Worm (Caenorhabditis elegans) whole organism, L3 larva: ENCODE measurements around the gene srh-223.

Experiments
- ceh-28 ChIP-seq: fragments of 150-350 bp; optimal IDR thresholded peaks from 2 replicates; lab custom pipeline; 2014; ENCODE audit warnings: missing biosample characterization, missing genetic modification reagents, missing genetic modification characterization
- ceh-82 ChIP-seq: fragments of 150-350 bp; optimal IDR thresholded peaks from 2 replicates; lab custom pipeline; 2014; ENCODE audit warnings: missing biosample characterization, missing genetic modification characterization
- nfya-1 ChIP-seq: sonication (generic microtip); optimal IDR thresholded peaks from 2 replicates; lab custom pipeline; 2017; ENCODE audit warnings: missing genetic modification characterization, mild to moderate bottlenecking, missing compliant biosample characterization, antibody characterized with exemption, moderate library complexity; ENCODE audit not compliant: insufficient read depth
- tbx-2 ChIP-seq: sonication (generic microtip); optimal IDR thresholded peaks from 2 replicates; lab custom pipeline; 2016; ENCODE audit warnings: mild to moderate bottlenecking, missing genetic modification characterization, missing compliant biosample characterization
- unc-62 ChIP-seq: fragments of 150-350 bp; sonication (generic microtip); optimal IDR thresholded peaks from 4 replicates; lab custom pipeline; 2014; ENCODE audit warnings: missing biosample characterization, missing genetic modification reagents, missing genetic modification characterization
- ztf-11 ChIP-seq: fragments of 150-350 bp; optimal IDR thresholded peaks from 2 replicates; lab custom pipeline; 2014; ENCODE audit warnings: missing biosample characterization, missing genetic modification characterization

ce11 chrIV:3977965-3978523 lies 3.7 kb upstream of the srh-223 start, which contains the start of gene srh-220:
- no peak for TF ChIP-seq unc-62 (GFP tag; lab: Kevin White, UChicago)
- no peak for TF ChIP-seq nfya-1 (tag; lab: Kevin White, UChicago)
- no peak for TF ChIP-seq tbx-2
- no peak for TF ChIP-seq ztf-11 (tag; lab: Kevin White, UChicago)
- no peak for TF ChIP-seq ceh-28
- TF ChIP-seq ceh-82 (tag; lab: Kevin White, UChicago), result no peak
